Worm (Caenorhabditis elegans): ENCODE measurements around the gene T26C12.2.

- TF ChIP-seq pha-4 (tag; optimal IDR thresholded peaks at IDR 0.05) (peak; percentile 67), snpc-4 (tag; optimal IDR thresholded peaks at IDR 0.05) (no peak), lsy-2 (tag; optimal IDR thresholded peaks at IDR 0.05) (no peak), unc-62 (GFP tag; optimal IDR thresholded peaks at IDR 0.05) (peak; percentile 28)
Observed at ce11 chrIV:3232694-3233372, 32.7 kb downstream of the T26C12.2 start.

Measured in whole organism, mixed stage, embryonic.